Worm (Caenorhabditis elegans) whole organism, young adult: Measurements from ENCODE around the gene lam-1.

Experiments used
- akir-1 ChIP-seq: fragments of 200-800 bp; sonication (Bioruptor generic); optimal IDR thresholded peaks from 2 replicates; lab custom pipeline; 2018; ENCODE audit warnings: mild to moderate bottlenecking, missing genetic modification characterization, moderate library complexity, missing compliant biosample characterization
- ama-1 ChIP-seq, 3 experiments: fragments of 150-350 bp in 1 of 3; sonication (generic microtip) in 2 of 3; optimal IDR thresholded peaks; 2 replicates each; lab custom pipeline; 2014 to 2018; ENCODE audit warnings: missing biosample characterization in 2 of 3, missing genetic modification characterization in 2 of 3, missing genetic modification reagents in 2 of 3
- bed-1 ChIP-seq: fragments of 200-800 bp; sonication (Bioruptor generic); IDR thresholded peaks from 2 replicates; pipeline ENCODE4 v1.3.6; 2022; ENCODE audit warnings: missing genetic modification reagents, missing genetic modification characterization, missing compliant biosample characterization
- bed-2 ChIP-seq: fragments of 200-800 bp; sonication (Bioruptor generic); IDR thresholded peaks from 2 replicates; pipeline ENCODE4 v1.3.6; 2022; ENCODE audit warnings: missing genetic modification reagents, missing genetic modification characterization, missing compliant biosample characterization
- ets-4 ChIP-seq: fragments of 200-800 bp; sonication (Bioruptor generic); optimal IDR thresholded peaks from 2 replicates; lab custom pipeline; 2018; ENCODE audit warnings: mild to moderate bottlenecking, missing genetic modification characterization, missing compliant biosample characterization
- hlh-12 ChIP-seq: sonication (generic microtip); optimal IDR thresholded peaks from 2 replicates; lab custom pipeline; 2016; ENCODE audit warnings: missing genetic modification characterization, missing compliant biosample characterization
- nhr-27 ChIP-seq: fragments of 200-800 bp; sonication (Bioruptor generic); optimal IDR thresholded peaks from 2 replicates; lab custom pipeline; 2018; ENCODE audit warnings: mild to moderate bottlenecking, missing genetic modification characterization, moderate library complexity, missing compliant biosample characterization
- rpc-1 ChIP-seq, 2 experiments: fragments of 150-350 bp in 1 of 2; sonication (generic microtip) in 1 of 2; optimal IDR thresholded peaks; 2 replicates each; lab custom pipeline; 2014 to 2018; ENCODE audit warnings: missing biosample characterization in 1 of 2, missing genetic modification characterization in 1 of 2, missing genetic modification reagents in 1 of 2, missing genotype in 1 of 2
- snpc-4 ChIP-seq, 5 experiments: fragments of 150-350 bp in 1 of 5; sonication (generic microtip) in 4 of 5; optimal IDR thresholded peaks; 2 replicates each; lab custom pipeline; 2014 to 2018; ENCODE audit warnings: missing genetic modification characterization in 5 of 5, missing biosample characterization in 3 of 5, antibody characterized with exemption in 2 of 5, mild to moderate bottlenecking in 2 of 5, missing compliant biosample characterization in 2 of 5, missing genotype in 2 of 5, moderate library complexity in 2 of 5, missing genetic modification reagents in 1 of 5
- unc-62 ChIP-seq: fragments of 150-350 bp; optimal IDR thresholded peaks from 2 replicates; lab custom pipeline; 2014; ENCODE audit warnings: missing biosample characterization, missing genetic modification reagents, missing genetic modification characterization
- zfh-2 ChIP-seq: fragments of 200-800 bp; sonication (Bioruptor generic); conservative IDR thresholded peaks from 2 replicates; pipeline ENCODE4 v1.3.6; 2022; ENCODE audit warnings: missing genetic modification reagents, missing genetic modification characterization, missing compliant biosample characterization
- ztf-22 ChIP-seq: fragments of 200-800 bp; sonication (Bioruptor generic); optimal IDR thresholded peaks from 2 replicates; lab custom pipeline; 2018; ENCODE audit warnings: mild to moderate bottlenecking, missing genetic modification characterization, moderate library complexity, missing compliant biosample characterization

DNA sequence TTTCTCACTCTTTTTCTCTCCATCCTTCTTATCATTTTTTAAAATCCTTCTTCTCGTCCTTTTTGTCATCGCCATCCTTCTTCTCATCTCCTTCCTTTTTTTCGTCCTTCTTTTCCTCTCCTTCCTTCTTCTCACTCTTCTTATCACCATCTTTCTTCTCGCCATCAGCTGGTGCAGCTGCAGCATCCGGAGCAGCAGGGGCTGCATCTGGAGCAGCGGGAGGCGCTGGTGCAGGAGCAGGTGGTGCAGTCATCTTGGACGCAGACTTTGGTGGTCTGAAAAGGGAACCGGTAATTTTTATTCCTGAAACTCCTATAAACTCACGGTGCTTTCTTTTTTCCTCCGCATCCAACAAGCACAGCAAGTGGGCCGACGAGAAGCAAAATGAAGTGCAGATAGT lies 48.6 kb downstream of the lam-1 start:
- TF ChIP-seq ama-1 (optimal IDR thresholded peaks at IDR 0.05; lab: Kevin White, UChicago) (no peak), ama-1 (GFP tag; optimal IDR thresholded peaks at IDR 0.05; lab: Kevin White, UChicago) (no peak), unc-62 (GFP tag; lab: Kevin White, UChicago) (no peak), akir-1 (GFP tag; lab: Kevin White, UChicago) (no peak), bed-1 (GFP tag; lab: Robert Waterston, UW) (no peak), zfh-2 (GFP tag; lab: Robert Waterston, UW) (no peak), snpc-4 (GFP tag; optimal IDR thresholded peaks at IDR 0.05; lab: Kevin White, UChicago) (no peak), snpc-4 (tag; optimal IDR thresholded peaks at IDR 0.05; lab: Kevin White, UChicago) (no peak), hlh-12 (tag; lab: Kevin White, UChicago) (no peak), rpc-1 (optimal IDR thresholded peaks at IDR 0.05; lab: Kevin White, UChicago) (no peak), rpc-1 (tag; optimal IDR thresholded peaks at IDR 0.05; lab: Kevin White, UChicago) (no peak), nhr-27 (tag; lab: Kevin White, UChicago) (no peak), ztf-22 (GFP tag; lab: Kevin White, UChicago) (no peak), bed-2 (GFP tag; lab: Robert Waterston, UW) (no peak), ets-4 (GFP tag; lab: Kevin White, UChicago) (no peak)
